Fruit fly (Drosophila melanogaster) whole organism, embryonic: ENCODE results near the gene CG46412.
A peak's percentile ranks its signal among the peaks of the same experiment; 100 is the strongest.

Source experiments
- Bdp1 ChIP-seq: fragments of 200-800 bp; sonication (Bioruptor generic); optimal IDR thresholded peaks from 3 replicates; lab custom pipeline; 2016; ENCODE audit warnings: missing biosample characterization, missing genetic modification characterization
- C15 ChIP-seq: fragments of 200-800 bp; sonication (Bioruptor generic); IDR thresholded peaks from 3 replicates; pipeline ENCODE4 v1.3.6; 2022; ENCODE audit warnings: missing biosample characterization, missing genetic modification characterization
- CG10274 ChIP-seq: fragments of 200-800 bp; sonication (Bioruptor generic); optimal IDR thresholded peaks from 3 replicates; lab custom pipeline; 2017; ENCODE audit warnings: missing biosample characterization, mild to moderate bottlenecking, missing genetic modification characterization
- CG10431 ChIP-seq: fragments of 200-800 bp; sonication (Bioruptor generic); optimal IDR thresholded peaks from 3 replicates; lab custom pipeline; 2018; ENCODE audit warnings: missing biosample characterization, mild to moderate bottlenecking, missing genetic modification characterization
- CG11085 ChIP-seq: fragments of 200-800 bp; sonication (Bioruptor generic); IDR thresholded peaks from 2 replicates; pipeline ENCODE4 v1.3.6; 2022; ENCODE audit warnings: missing biosample characterization, missing genetic modification characterization
- CG11723 ChIP-seq: fragments of 200-800 bp; sonication (Bioruptor generic); optimal IDR thresholded peaks from 2 replicates; lab custom pipeline; 2017; ENCODE audit warnings: missing biosample characterization, mild to moderate bottlenecking, missing genetic modification characterization
- CG12236 ChIP-seq: fragments of 200-800 bp; sonication (Bioruptor generic); optimal IDR thresholded peaks from 2 replicates; lab custom pipeline; 2016; ENCODE audit warnings: missing biosample characterization, missing genetic modification characterization
- CG16815 ChIP-seq: fragments of 200-800 bp; sonication (Bioruptor generic); optimal IDR thresholded peaks from 3 replicates; lab custom pipeline; 2017; ENCODE audit warnings: missing biosample characterization, mild to moderate bottlenecking, missing genetic modification characterization
- CG17385 ChIP-seq: fragments of 200-800 bp; sonication (Bioruptor generic); optimal IDR thresholded peaks from 3 replicates; lab custom pipeline; 2018; ENCODE audit warnings: missing biosample characterization, mild to moderate bottlenecking, missing genetic modification characterization
- CG1792 ChIP-seq: fragments of 200-800 bp; sonication (Bioruptor generic); optimal IDR thresholded peaks from 2 replicates; lab custom pipeline; 2016; ENCODE audit warnings: missing biosample characterization, missing genetic modification characterization
- CG1832 ChIP-seq: fragments of 200-800 bp; sonication (Bioruptor generic); optimal IDR thresholded peaks from 2 replicates; lab custom pipeline; 2017; ENCODE audit warnings: missing biosample characterization, mild to moderate bottlenecking, missing genetic modification characterization, inconsistent platforms
- CG2116 ChIP-seq: fragments of 200-800 bp; sonication (Bioruptor generic); optimal IDR thresholded peaks from 3 replicates; lab custom pipeline; 2018; ENCODE audit warnings: missing biosample characterization, mild to moderate bottlenecking, missing genetic modification characterization
- CG2199 ChIP-seq: fragments of 200-800 bp; sonication (Bioruptor generic); IDR thresholded peaks from 3 replicates; pipeline ENCODE4 v1.3.6; 2022; ENCODE audit warnings: missing biosample characterization, missing genetic modification characterization
- CG2202 ChIP-seq: fragments of 200-800 bp; sonication (Bioruptor generic); optimal IDR thresholded peaks from 2 replicates; lab custom pipeline; 2018; ENCODE audit warnings: missing biosample characterization, mild to moderate bottlenecking, missing genetic modification characterization
- CG30020 ChIP-seq: fragments of 200-800 bp; optimal IDR thresholded peaks from 2 replicates; lab custom pipeline; 2019; ENCODE audit warnings: missing biosample characterization, mild to moderate bottlenecking, missing genetic modification characterization, moderate library complexity
- CG30403 ChIP-seq: fragments of 200-800 bp; sonication (Bioruptor generic); optimal IDR thresholded peaks from 3 replicates; lab custom pipeline; 2016; ENCODE audit warnings: missing biosample characterization, missing genetic modification characterization
- CG3726 ChIP-seq: fragments of 200-800 bp; sonication (Bioruptor generic); IDR thresholded peaks from 3 replicates; pipeline ENCODE4, ENCODE4 v1.3.6; 2022; ENCODE audit warnings: missing biosample characterization, missing genetic modification characterization
- CG6813 ChIP-seq: fragments of 200-800 bp; sonication (Bioruptor generic); optimal IDR thresholded peaks from 2 replicates; lab custom pipeline; 2017; ENCODE audit warnings: missing biosample characterization, missing genetic modification characterization, mild to moderate bottlenecking, moderate library complexity, missing genetic modification reagents
- CG7271 ChIP-seq: fragments of 200-800 bp; sonication (Bioruptor generic); optimal IDR thresholded peaks from 2 replicates; lab custom pipeline; 2018; ENCODE audit warnings: missing biosample characterization, mild to moderate bottlenecking, missing genetic modification characterization, moderate library complexity
- CG7987 ChIP-seq: fragments of 200-800 bp; sonication (Bioruptor generic); optimal IDR thresholded peaks from 2 replicates; lab custom pipeline; 2018; ENCODE audit warnings: missing biosample characterization, mild to moderate bottlenecking, missing genetic modification characterization, moderate library complexity
- CG8388 ChIP-seq: fragments of 200-800 bp; sonication (Bioruptor generic); optimal IDR thresholded peaks from 2 replicates; lab custom pipeline; 2019; ENCODE audit warnings: missing biosample characterization, mild to moderate bottlenecking, missing genetic modification characterization, moderate library complexity
- CG9609 ChIP-seq: fragments of 200-800 bp; sonication (Bioruptor generic); optimal IDR thresholded peaks from 3 replicates; lab custom pipeline; 2016; ENCODE audit warnings: missing biosample characterization, missing genetic modification characterization
- Dll ChIP-seq: fragments of 200-800 bp; sonication (Bioruptor generic); IDR thresholded peaks from 4 replicates; pipeline ENCODE4 v1.3.6; 2022; ENCODE audit warnings: missing biosample characterization, missing genetic modification characterization; ENCODE audit not compliant: partially characterized antibody
- Fer2 ChIP-seq: fragments of 200-800 bp; sonication (Bioruptor generic); optimal IDR thresholded peaks from 2 replicates; lab custom pipeline; 2018; ENCODE audit warnings: missing biosample characterization, mild to moderate bottlenecking, missing genetic modification characterization, moderate library complexity
- Mrtf ChIP-seq: fragments of 200-800 bp; sonication (Bioruptor generic); IDR thresholded peaks from 3 replicates; pipeline ENCODE4 v1.3.6; 2022; ENCODE audit warnings: missing biosample characterization, missing genetic modification characterization
- Six4 ChIP-seq: fragments of 200-800 bp; sonication (Bioruptor generic); optimal IDR thresholded peaks from 2 replicates; lab custom pipeline; 2016; ENCODE audit warnings: missing biosample characterization, missing genetic modification characterization
- Sox100B ChIP-seq: fragments of 200-800 bp; sonication (Bioruptor generic); optimal IDR thresholded peaks from 3 replicates; lab custom pipeline; 2018; ENCODE audit warnings: missing biosample characterization, mild to moderate bottlenecking, missing genetic modification characterization
- Ssrp ChIP-seq: fragments of 200-800 bp; sonication (Bioruptor generic); optimal IDR thresholded peaks from 2 replicates; lab custom pipeline; 2018; ENCODE audit warnings: missing biosample characterization, mild to moderate bottlenecking, missing genetic modification characterization, moderate library complexity
- Taf1 ChIP-seq: fragments of 200-800 bp; sonication (Bioruptor generic); IDR thresholded peaks from 2 replicates; pipeline ENCODE4 v1.3.6; 2022; ENCODE audit warnings: missing biosample characterization, missing genetic modification characterization
- cato ChIP-seq: fragments of 200-800 bp; sonication (Bioruptor generic); optimal IDR thresholded peaks from 2 replicates; lab custom pipeline; 2016; ENCODE audit warnings: missing biosample characterization, missing genetic modification characterization, borderline replicate concordance
- chif ChIP-seq, 2 experiments: fragments of 200-800 bp; sonication (Bioruptor generic); optimal IDR thresholded peaks; 3 replicates each; lab custom pipeline; 2016; ENCODE audit warnings: missing biosample characterization in 2 of 2, missing genetic modification characterization in 2 of 2
- ci ChIP-seq: fragments of 200-800 bp; sonication (Bioruptor generic); IDR thresholded peaks from 3 replicates; pipeline ENCODE4 v1.3.6; 2022; ENCODE audit warnings: missing biosample characterization, missing genetic modification characterization
- corto ChIP-seq: fragments of 200-800 bp; sonication (Bioruptor generic); optimal IDR thresholded peaks from 2 replicates; lab custom pipeline; 2016; ENCODE audit warnings: missing biosample characterization, mild to moderate bottlenecking, missing genetic modification characterization, moderate library complexity
- dan ChIP-seq: fragments of 200-800 bp; sonication (Bioruptor generic); IDR thresholded peaks from 2 replicates; pipeline ENCODE4 v1.3.6; 2022; ENCODE audit warnings: missing biosample characterization, missing genetic modification characterization
- en ChIP-seq: fragments of 200-800 bp; sonication (Bioruptor generic); optimal IDR thresholded peaks from 2 replicates; lab custom pipeline; 2016; ENCODE audit warnings: missing biosample characterization, missing genetic modification characterization
- eve ChIP-seq, 2 experiments: fragments of >200 bp; optimal IDR thresholded peaks; 2 replicates each; lab custom pipeline; 2017; ENCODE audit warnings: missing biosample characterization in 2 of 2, missing genetic modification characterization in 2 of 2
- fd3F ChIP-seq: fragments of 200-800 bp; sonication (Bioruptor generic); optimal IDR thresholded peaks from 2 replicates; lab custom pipeline; 2018; ENCODE audit warnings: missing biosample characterization, mild to moderate bottlenecking, missing genetic modification characterization, moderate library complexity
- gsb-n ChIP-seq: fragments of 200-800 bp; sonication (Bioruptor generic); optimal IDR thresholded peaks from 3 replicates; lab custom pipeline; 2018; ENCODE audit warnings: missing biosample characterization, mild to moderate bottlenecking, missing genetic modification characterization
- hth ChIP-seq: fragments of >200 bp; optimal IDR thresholded peaks from 2 replicates; lab custom pipeline; 2017; ENCODE audit warnings: inconsistent platforms
- insv ChIP-seq, 2 experiments: fragments of 200-800 bp; sonication (Bioruptor generic); optimal IDR thresholded peaks; 3 replicates each; lab custom pipeline; 2016 to 2018; ENCODE audit warnings: missing biosample characterization in 2 of 2, missing genetic modification characterization in 2 of 2
- kni ChIP-seq: fragments of 200-800 bp; sonication (Bioruptor generic); optimal IDR thresholded peaks from 3 replicates; lab custom pipeline; 2017; ENCODE audit warnings: mild to moderate bottlenecking, missing biosample characterization, missing genetic modification reagents, missing genetic modification characterization
- knrl ChIP-seq: fragments of 200-800 bp; sonication (Bioruptor generic); IDR thresholded peaks from 3 replicates; pipeline ENCODE4 v1.3.6; 2022; ENCODE audit warnings: missing biosample characterization, missing genetic modification characterization; ENCODE audit not compliant: partially characterized antibody
- mirr ChIP-seq: fragments of 200-800 bp; sonication (Bioruptor generic); optimal IDR thresholded peaks from 3 replicates; lab custom pipeline; 2018; ENCODE audit warnings: missing biosample characterization, mild to moderate bottlenecking, missing genetic modification characterization
- nau ChIP-seq: fragments of 200-800 bp; sonication (Bioruptor generic); optimal IDR thresholded peaks from 3 replicates; lab custom pipeline; 2017; ENCODE audit warnings: missing biosample characterization, mild to moderate bottlenecking, missing genetic modification characterization, missing genetic modification reagents
- phol ChIP-seq: fragments of 200-800 bp; sonication (Bioruptor generic); optimal IDR thresholded peaks from 3 replicates; lab custom pipeline; 2018; ENCODE audit warnings: missing biosample characterization, mild to moderate bottlenecking, missing genetic modification characterization, moderate library complexity
- pita ChIP-seq: fragments of 200-800 bp; sonication (Bioruptor generic); optimal IDR thresholded peaks from 2 replicates; lab custom pipeline; 2017; ENCODE audit warnings: missing biosample characterization, mild to moderate bottlenecking, missing genetic modification characterization
- pnt ChIP-seq: fragments of 200-800 bp; sonication (Bioruptor generic); optimal IDR thresholded peaks from 3 replicates; lab custom pipeline; 2016; ENCODE audit warnings: missing biosample characterization, missing genetic modification characterization
- ranshi ChIP-seq: fragments of 200-800 bp; sonication (Bioruptor generic); IDR thresholded peaks from 2 replicates; pipeline ENCODE4 v1.3.6; 2022; ENCODE audit warnings: missing biosample characterization, missing genetic modification characterization
- sisA ChIP-seq: fragments of 200-800 bp; sonication (Bioruptor generic); IDR thresholded peaks from 2 replicates; pipeline ENCODE4 v1.3.6; 2022; ENCODE audit warnings: missing biosample characterization, missing genetic modification characterization
- ssp ChIP-seq: fragments of 200-800 bp; sonication (Bioruptor generic); IDR thresholded peaks from 2 replicates; pipeline ENCODE4 v1.3.6; 2022; ENCODE audit warnings: missing biosample characterization, missing genetic modification characterization
- vfl ChIP-seq: fragments of 200-800 bp; sonication (Bioruptor generic); optimal IDR thresholded peaks from 2 replicates; lab custom pipeline; 2016; ENCODE audit warnings: missing biosample characterization, missing genetic modification characterization

The CG46412 gene

dm6 chr3L:11551949-11552348, 11.9 kb downstream of the CG46412 start (continued):
- peak in 1 of 2 experiments; percentile 16 for TF ChIP-seq eve (GFP tag; optimal IDR thresholded peaks at IDR 0.05; lab: Kevin White, UChicago)
- peak; percentile 2 for TF ChIP-seq CG17385 (GFP tag; lab: Kevin White, UChicago)
- TF ChIP-seq vfl (GFP tag; lab: Kevin White, UChicago), result no peak
- TF ChIP-seq ci (GFP tag; lab: Robert Waterston, UW), result 0 out of 3 replicates have a peak, but pooled peaks have one; percentile 53
- no peak for TF ChIP-seq Fer2
- peak; percentile 30 for TF ChIP-seq cato (GFP tag; lab: Kevin White, UChicago)
- TF ChIP-seq nau (GFP tag; lab: Kevin White, UChicago), result no peak
- no peak for TF ChIP-seq CG7987 (GFP tag; lab: Kevin White, UChicago)
- peak in 1 of 2 experiments; percentile 16 for TF ChIP-seq chif (GFP tag; optimal IDR thresholded peaks at IDR 0.05; lab: Kevin White, UChicago)
- peak; percentile 9 for TF ChIP-seq Sox100B (GFP tag; lab: Kevin White, UChicago)
- no peak for TF ChIP-seq Mrtf (GFP tag; lab: Robert Waterston, UW)
- TF ChIP-seq sisA (GFP tag; lab: Robert Waterston, UW), result peak; percentile 45
- peak; percentile 38 for TF ChIP-seq CG30403
- no peak for TF ChIP-seq CG10431 (GFP tag; lab: Kevin White, UChicago)
- peak; percentile 10 for TF ChIP-seq pnt (GFP tag; lab: Kevin White, UChicago)
- no peak for TF ChIP-seq CG30020 (tag; lab: Kevin White, UChicago)
- TF ChIP-seq phol (tag; lab: Kevin White, UChicago), result peak; percentile 53
- peak; percentile 38 for TF ChIP-seq ssp (GFP tag; lab: Robert Waterston, UW)
- peak; percentile 3 for TF ChIP-seq CG16815 (GFP tag; lab: Kevin White, UChicago)
- no peak for TF ChIP-seq CG9609 (GFP tag; lab: Kevin White, UChicago)
- no peak for TF ChIP-seq en (GFP tag; lab: Kevin White, UChicago)
- no peak for TF ChIP-seq CG11723 (GFP tag; lab: Kevin White, UChicago)
- no peak for TF ChIP-seq CG10274 (GFP tag; lab: Kevin White, UChicago)
- no peak for TF ChIP-seq Dll (GFP tag; lab: Robert Waterston, UW)
- TF ChIP-seq CG11085, result no peak
- no peak for TF ChIP-seq dan (GFP tag; lab: Robert Waterston, UW)
- peak; percentile 34 for TF ChIP-seq gsb-n (tag; lab: Kevin White, UChicago)
- no peak for TF ChIP-seq CG1832
- peak; percentile 55 for TF ChIP-seq CG8388 (GFP tag; lab: Kevin White, UChicago)
- peak; percentile 15 for TF ChIP-seq Ssrp (tag; lab: Kevin White, UChicago)
- no peak for TF ChIP-seq pita (GFP tag; lab: Kevin White, UChicago)
- peak; percentile 41 for TF ChIP-seq CG2202 (tag; lab: Kevin White, UChicago)
- TF ChIP-seq fd3F (GFP tag; lab: Kevin White, UChicago), result no peak
- TF ChIP-seq Taf1, result no peak
- TF ChIP-seq CG6813 (GFP tag; lab: Kevin White, UChicago), result no peak
- no peak for TF ChIP-seq corto
- peak; percentile 28 for TF ChIP-seq Six4 (GFP tag; lab: Kevin White, UChicago)
- TF ChIP-seq CG12236 (GFP tag; lab: Kevin White, UChicago), result no peak
- no peak for TF ChIP-seq CG1792 (GFP tag; lab: Kevin White, UChicago)
- no peak for TF ChIP-seq knrl
- TF ChIP-seq insv (GFP tag; optimal IDR thresholded peaks at IDR 0.05; lab: Kevin White, UChicago), result no peak
- no peak for TF ChIP-seq mirr (GFP tag; lab: Kevin White, UChicago)
- TF ChIP-seq CG2199, result no peak
- TF ChIP-seq CG7271 (tag; lab: Kevin White, UChicago), result no peak
- no peak for TF ChIP-seq CG3726
- TF ChIP-seq ranshi (GFP tag; lab: Robert Waterston, UW), result 0 out of 2 replicates have a peak, but pooled peaks have one; percentile 24
- no peak for TF ChIP-seq Bdp1 (GFP tag; lab: Kevin White, UChicago)
- no peak for TF ChIP-seq hth (lab: Kevin White, UChicago)
- TF ChIP-seq CG2116 (GFP tag; lab: Kevin White, UChicago), result peak; percentile 16
- no peak for TF ChIP-seq C15
- no peak for TF ChIP-seq kni (GFP tag; lab: Kevin White, UChicago)
